Fruit fly (Drosophila melanogaster) Kc167 (cell line): ENCODE results near the gene CG10283.

Experiments
- Sin3A ChIP-seq: fragments of >200 bp; optimal IDR thresholded peaks from 2 replicates; lab custom pipeline; 2018; ENCODE audit warnings: missing external identifiers
- h ChIP-seq: fragments of >200 bp; optimal IDR thresholded peaks from 3 replicates; lab custom pipeline; 2018; ENCODE audit warnings: missing external identifiers
- psq ChIP-seq: fragments of >200 bp; optimal IDR thresholded peaks from 2 replicates; lab custom pipeline; 2017; ENCODE audit warnings: missing external identifiers
- ttk ChIP-seq: sonication (Bioruptor generic); optimal IDR thresholded peaks from 2 replicates; lab custom pipeline; 2017; ENCODE audit warnings: missing external identifiers

DNA sequence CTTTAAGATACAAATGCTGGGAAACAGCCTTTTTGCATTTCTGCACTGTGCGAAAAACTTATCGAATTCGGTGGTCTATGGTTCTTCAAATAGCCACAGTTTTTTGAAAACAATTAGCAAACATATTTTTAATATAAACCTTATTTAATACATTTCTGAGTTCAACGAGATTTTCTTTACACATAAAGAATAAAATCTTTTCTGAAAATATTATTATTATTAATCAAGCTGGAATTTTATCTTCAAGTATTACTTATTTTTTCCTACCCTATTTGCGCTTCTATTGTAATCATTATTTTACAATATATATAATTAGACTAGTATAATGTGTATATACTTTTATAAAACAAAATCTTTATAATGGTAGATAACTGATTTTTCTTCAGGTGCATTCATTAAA, 2.1 kb downstream of the CG10283 start:
- no peak for TF ChIP-seq Sin3A (lab: Kevin White, UChicago)
- no peak for TF ChIP-seq h (lab: Kevin White, UChicago)
- TF ChIP-seq ttk (lab: Kevin White, UChicago): no peak
- TF ChIP-seq psq (lab: Kevin White, UChicago): no peak
